Worm (Caenorhabditis elegans) whole organism, L4 larva: ENCODE data around the gene F20B6.6.
A peak's percentile ranks its signal among the peaks of the same experiment; 100 is the strongest.

Source experiments
- F26F4.8 ChIP-seq: fragments of 200-800 bp; sonication (Bioruptor generic); conservative IDR thresholded peaks from 2 replicates; pipeline ENCODE4 v1.3.6; 2022; ENCODE audit warnings: missing genetic modification characterization, missing compliant biosample characterization
- ZK546.5 ChIP-seq, 2 experiments: sonication (generic microtip); optimal IDR thresholded peaks; 2 replicates each; lab custom pipeline; 2017; ENCODE audit warnings: missing biosample characterization in 2 of 2, missing genetic modification characterization in 2 of 2
- aha-1 ChIP-seq: fragments of 150-350 bp; peaks from one replicate; lab custom pipeline; 2014; ENCODE audit warnings: missing biosample characterization, missing genetic modification characterization
- ama-1 ChIP-seq: fragments of 150-350 bp; optimal IDR thresholded peaks from 2 replicates; lab custom pipeline; 2014; ENCODE audit warnings: inconsistent platforms, mixed read lengths
- arid-1 ChIP-seq: fragments of 200-800 bp; sonication (Bioruptor generic); conservative IDR thresholded peaks from 2 replicates; pipeline ENCODE4 v1.3.6; 2022; ENCODE audit warnings: missing genetic modification reagents, missing genetic modification characterization, missing compliant biosample characterization
- ceh-28 ChIP-seq: fragments of 150-350 bp; optimal IDR thresholded peaks from 2 replicates; lab custom pipeline; 2014; ENCODE audit warnings: missing biosample characterization, missing genetic modification reagents, missing genetic modification characterization
- ceh-32 ChIP-seq: sonication (generic microtip); optimal IDR thresholded peaks from 2 replicates; lab custom pipeline; 2016; ENCODE audit warnings: mild to moderate bottlenecking, missing genetic modification characterization, missing compliant biosample characterization; ENCODE audit not compliant: poor library complexity
- daf-12 ChIP-seq: fragments of 150-350 bp; optimal IDR thresholded peaks from 2 replicates; lab custom pipeline; 2014; ENCODE audit warnings: missing biosample characterization, missing genetic modification reagents, missing genetic modification characterization
- daf-16 ChIP-seq, 3 experiments: sonication (generic microtip); optimal IDR thresholded peaks; 2 replicates each; lab custom pipeline; 2016 to 2017; ENCODE audit warnings: missing genetic modification characterization in 3 of 3, missing genetic modification reagents in 3 of 3, mild to moderate bottlenecking in 2 of 3, missing compliant biosample characterization in 2 of 3, missing biosample characterization in 1 of 3, moderate library complexity in 1 of 3
- daf-19 ChIP-seq: fragments of 200-800 bp; sonication (Bioruptor generic); conservative IDR thresholded peaks from 2 replicates; pipeline ENCODE4 v1.3.6; 2022; ENCODE audit warnings: missing genetic modification characterization, missing compliant biosample characterization
- dve-1 ChIP-seq: sonication (generic microtip); optimal IDR thresholded peaks from 2 replicates; lab custom pipeline; 2017; ENCODE audit warnings: antibody characterized with exemption, mild to moderate bottlenecking, missing genetic modification characterization, missing compliant biosample characterization; ENCODE audit not compliant: insufficient read depth
- gei-8 ChIP-seq: fragments of 200-800 bp; sonication (Bioruptor generic); optimal IDR thresholded peaks from 2 replicates; lab custom pipeline; 2018; ENCODE audit warnings: mild to moderate bottlenecking, missing genetic modification characterization, missing compliant biosample characterization
- hif-1 ChIP-seq, 2 experiments: sonication (generic microtip); optimal IDR thresholded peaks; 2 replicates each; lab custom pipeline; 2016 to 2017; ENCODE audit warnings: missing compliant biosample characterization in 2 of 2, missing genetic modification characterization in 2 of 2, missing genetic modification reagents in 2 of 2, missing genotype in 2 of 2, mild to moderate bottlenecking in 1 of 2
- hlh-11 ChIP-seq: fragments of 200-800 bp; sonication (Bioruptor generic); optimal IDR thresholded peaks from 2 replicates; lab custom pipeline; 2018; ENCODE audit warnings: mild to moderate bottlenecking, missing genetic modification characterization, missing compliant biosample characterization
- lin-29 ChIP-seq: fragments of 200-800 bp; sonication (Bioruptor generic); IDR thresholded peaks from 2 replicates; pipeline ENCODE4 v1.3.6; 2022; ENCODE audit warnings: missing genetic modification reagents, missing genetic modification characterization, missing compliant biosample characterization
- lir-3 ChIP-seq: sonication (generic microtip); optimal IDR thresholded peaks from 2 replicates; lab custom pipeline; 2016; ENCODE audit warnings: mild to moderate bottlenecking, missing genetic modification characterization, missing compliant biosample characterization
- lsy-2 ChIP-seq, 2 experiments: fragments of 150-350 bp in 1 of 2; sonication (generic microtip) in 1 of 2; optimal IDR thresholded peaks; 2 replicates each; lab custom pipeline; 2014 to 2017; ENCODE audit warnings: missing biosample characterization in 2 of 2, missing genetic modification characterization in 2 of 2
- madf-9 ChIP-seq: fragments of 200-800 bp; sonication (Bioruptor generic); conservative IDR thresholded peaks from 2 replicates; pipeline ENCODE4 v1.3.6; 2022; ENCODE audit warnings: missing genetic modification reagents, missing genetic modification characterization, missing compliant biosample characterization
- mdl-1 ChIP-seq, 2 experiments: fragments of 150-350 bp in 1 of 2; sonication (generic microtip) in 1 of 2; optimal IDR thresholded peaks; 2 replicates each; lab custom pipeline; 2014 to 2017; ENCODE audit warnings: missing biosample characterization in 2 of 2, missing genetic modification characterization in 2 of 2
- mdt-29 ChIP-seq: fragments of 200-800 bp; sonication (Bioruptor generic); IDR thresholded peaks from 2 replicates; pipeline ENCODE4 v1.3.6; 2022; ENCODE audit warnings: missing genetic modification reagents, missing genetic modification characterization, missing compliant biosample characterization
- mxl-3 ChIP-seq: fragments of 200-800 bp; sonication (Bioruptor generic); optimal IDR thresholded peaks from 2 replicates; lab custom pipeline; 2018; ENCODE audit warnings: mild to moderate bottlenecking, missing genetic modification characterization, missing compliant biosample characterization
- nhr-111 ChIP-seq: fragments of 200-800 bp; sonication (Bioruptor generic); optimal IDR thresholded peaks from 2 replicates; lab custom pipeline; 2018; ENCODE audit warnings: mild to moderate bottlenecking, missing genetic modification characterization, missing compliant biosample characterization
- nhr-237 ChIP-seq: sonication (generic microtip); optimal IDR thresholded peaks from 2 replicates; lab custom pipeline; 2017; ENCODE audit warnings: missing biosample characterization, missing genetic modification characterization
- nhr-25 ChIP-seq: sonication (generic microtip); optimal IDR thresholded peaks from 2 replicates; lab custom pipeline; 2017; ENCODE audit warnings: missing genetic modification characterization, mild to moderate bottlenecking, missing compliant biosample characterization, antibody characterized with exemption, moderate library complexity, borderline replicate concordance; ENCODE audit not compliant: insufficient read depth
- nhr-28 ChIP-seq: fragments of 150-350 bp; optimal IDR thresholded peaks from 2 replicates; lab custom pipeline; 2014; ENCODE audit warnings: missing biosample characterization, missing genetic modification characterization
- nhr-48 ChIP-seq: sonication (generic microtip); optimal IDR thresholded peaks from 2 replicates; lab custom pipeline; 2016; ENCODE audit warnings: mild to moderate bottlenecking, missing genetic modification characterization, missing compliant biosample characterization
- nhr-77 ChIP-seq: fragments of 150-350 bp; optimal IDR thresholded peaks from 2 replicates; lab custom pipeline; 2014; ENCODE audit warnings: missing biosample characterization, missing genetic modification characterization
- pha-4 ChIP-seq, 2 experiments: fragments of 150-350 bp in 1 of 2; fragments of 200-800 bp in 1 of 2; sonication (Bioruptor generic) in 1 of 2; IDR thresholded peaks in 1 of 2; optimal IDR thresholded peaks in 1 of 2; 2 replicates each; pipeline versions ENCODE4 v1.3.6 to Lab custom; 2014 to 2022; ENCODE audit warnings: missing genetic modification characterization in 2 of 2, missing genetic modification reagents in 2 of 2, missing biosample characterization in 1 of 2, missing compliant biosample characterization in 1 of 2
- php-3 ChIP-seq: fragments of 200-800 bp; sonication (Bioruptor generic); IDR thresholded peaks from 2 replicates; pipeline ENCODE4 v1.3.6; 2022; ENCODE audit warnings: missing genetic modification reagents, missing genetic modification characterization, missing compliant biosample characterization
- sdz-12 ChIP-seq: fragments of 200-800 bp; sonication (Bioruptor generic); optimal IDR thresholded peaks from 2 replicates; lab custom pipeline; 2018; ENCODE audit warnings: mild to moderate bottlenecking, missing genetic modification characterization, missing compliant biosample characterization
- set-16 ChIP-seq: fragments of 200-800 bp; sonication (Bioruptor generic); IDR thresholded peaks from 2 replicates; pipeline ENCODE4 v1.3.6; 2022; ENCODE audit warnings: missing genetic modification reagents, missing genetic modification characterization, missing compliant biosample characterization
- spr-3 ChIP-seq: fragments of 200-800 bp; sonication (Bioruptor generic); optimal IDR thresholded peaks from 2 replicates; lab custom pipeline; 2018; ENCODE audit warnings: mild to moderate bottlenecking, missing genetic modification characterization, missing compliant biosample characterization
- tag-97 ChIP-seq: fragments of 200-800 bp; sonication (Bioruptor generic); IDR thresholded peaks from 2 replicates; pipeline ENCODE4 v1.3.6; 2022; ENCODE audit warnings: missing genetic modification characterization, missing compliant biosample characterization
- tra-1 ChIP-seq: fragments of 200-800 bp; sonication (Bioruptor generic); IDR thresholded peaks from 2 replicates; pipeline ENCODE4 v1.3.6; 2022; ENCODE audit warnings: missing genetic modification reagents, missing genetic modification characterization, missing compliant biosample characterization
- zfp-3 ChIP-seq: fragments of 200-800 bp; sonication (Bioruptor generic); conservative IDR thresholded peaks from 2 replicates; pipeline ENCODE4 v1.3.6; 2022; ENCODE audit warnings: missing genetic modification reagents, missing genetic modification characterization, missing compliant biosample characterization

Gene F20B6.6

DNA sequence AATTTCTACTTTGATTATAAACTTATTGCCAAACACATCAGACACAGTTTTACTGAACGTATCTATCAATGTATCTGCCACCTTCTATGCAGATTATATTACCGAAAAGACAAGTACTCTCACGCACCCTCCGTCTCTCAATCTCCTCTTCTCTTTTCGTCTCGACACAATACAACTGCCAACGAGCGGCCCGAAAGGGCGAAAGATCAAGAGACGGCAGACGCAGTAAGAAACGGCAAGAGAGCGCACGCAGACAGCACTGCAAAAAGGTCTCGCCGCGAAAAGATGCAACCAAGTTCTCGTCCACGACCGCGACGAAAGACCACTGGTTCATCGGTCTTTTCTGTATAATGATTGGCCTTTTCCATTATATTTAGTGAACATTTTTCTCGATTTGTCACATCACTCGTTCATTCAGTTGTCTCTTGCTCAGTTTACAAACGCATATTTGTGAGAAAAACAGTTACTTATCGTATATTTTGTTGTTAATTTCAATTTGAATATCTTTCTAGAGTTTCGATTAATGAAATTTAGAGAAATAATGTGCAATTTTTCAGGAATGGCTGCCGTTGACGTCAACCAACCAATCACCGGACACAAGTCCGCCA is 11.4 kb downstream of the F20B6.6 start, which contains the start of gene vha-12 (continued):
- TF ChIP-seq nhr-28 (tag; lab: Kevin White, UChicago): peak; percentile 94
- peak; percentile 73 for TF ChIP-seq php-3 (GFP tag; lab: Robert Waterston, UW)
- TF ChIP-seq sdz-12: no peak
- TF ChIP-seq tra-1 (GFP tag; lab: Robert Waterston, UW): peak; percentile 57; the same call in 1 of the 2 replicates
- TF ChIP-seq lir-3 (tag; lab: Kevin White, UChicago): no peak
- 0 out of 2 replicates have a peak, but pooled peaks have one; percentile 36 for TF ChIP-seq madf-9 (GFP tag; lab: Robert Waterston, UW)
- TF ChIP-seq hlh-11 (tag; lab: Kevin White, UChicago): peak; percentile 96
- no peak for TF ChIP-seq ceh-28 (tag; lab: Kevin White, UChicago)
- TF ChIP-seq lsy-2 (tag; optimal IDR thresholded peaks at IDR 0.05; lab: Kevin White, UChicago): peak; percentile 65 to 89
- TF ChIP-seq ZK546.5 (tag; optimal IDR thresholded peaks at IDR 0.05; lab: Kevin White, UChicago): peak in 1 of 2 experiments; percentile 8
- no peak for TF ChIP-seq nhr-237 (tag; lab: Kevin White, UChicago)
- TF ChIP-seq mdl-1 (tag; optimal IDR thresholded peaks at IDR 0.05; lab: Kevin White, UChicago): peak; percentile 58 to 89
- peak; percentile 73 for TF ChIP-seq pha-4 (GFP tag; IDR thresholded peaks at IDR 0.05; lab: Robert Waterston, UW)
- TF ChIP-seq pha-4 (tag; optimal IDR thresholded peaks at IDR 0.05; lab: Kevin White, UChicago): no peak
- TF ChIP-seq nhr-25: peak; percentile 67
- no peak for TF ChIP-seq ceh-32
- peak; percentile 70 for TF ChIP-seq ama-1 (lab: Kevin White, UChicago)
- TF ChIP-seq zfp-3 (GFP tag; lab: Robert Waterston, UW): peak; percentile 74; the same call in 1 of the 2 replicates
- TF ChIP-seq daf-19: no peak
- TF ChIP-seq aha-1 (tag; lab: Kevin White, UChicago): peak; percentile 99
- TF ChIP-seq nhr-77: peak; percentile 93
- TF ChIP-seq nhr-48: peak; percentile 80
- TF ChIP-seq, all 104 proteins: peak for 58

- no peak for TF ChIP-seq pha-4 (GFP tag; IDR thresholded peaks at IDR 0.05; lab: Robert Waterston, UW)
- no peak for TF ChIP-seq pha-4 (tag; optimal IDR thresholded peaks at IDR 0.05; lab: Kevin White, UChicago)
- no peak for TF ChIP-seq tag-97 (GFP tag; lab: Robert Waterston, UW)
- no peak for TF ChIP-seq dve-1 (tag; lab: Kevin White, UChicago)
- no peak for TF ChIP-seq F26F4.8
- TF ChIP-seq mxl-3 (GFP tag; lab: Kevin White, UChicago): no peak
- no peak for TF ChIP-seq nhr-48
- TF ChIP-seq spr-3 (GFP tag; lab: Kevin White, UChicago): no peak
- TF ChIP-seq daf-16 (GFP tag; optimal IDR thresholded peaks at IDR 0.05; lab: Kevin White, UChicago): no peak
- no peak for TF ChIP-seq daf-16 (tag; optimal IDR thresholded peaks at IDR 0.05; lab: Kevin White, UChicago)
- no peak for TF ChIP-seq set-16 (GFP tag; lab: Robert Waterston, UW)
- no peak for TF ChIP-seq php-3 (GFP tag; lab: Robert Waterston, UW)
- no peak for TF ChIP-seq arid-1 (GFP tag; lab: Robert Waterston, UW)
Observed at ce11 chrX:4186656-4187055, 15.4 kb downstream of the F20B6.6 start, which contains the start of gene mrp-6. mrp-6 (minus strand) TSS chrX:4186756.

- TF ChIP-seq daf-12: no peak
- TF ChIP-seq dve-1 (tag; lab: Kevin White, UChicago): no peak
- no peak for TF ChIP-seq gei-8 (GFP tag; lab: Kevin White, UChicago)
- no peak for TF ChIP-seq lin-29
- no peak for TF ChIP-seq nhr-111 (GFP tag; lab: Kevin White, UChicago)
- TF ChIP-seq hif-1 (tag; optimal IDR thresholded peaks at IDR 0.05; lab: Kevin White, UChicago): no peak
- TF ChIP-seq mdt-29: no peak
Observed at ce11 chrX:4177394-4177793, 24.6 kb downstream of the F20B6.6 start, which contains the start of gene ZK470.6. ZK470.6 (minus strand) TSS chrX:4177494.
